Worm (Caenorhabditis elegans): ENCODE measurements around the gene F09B12.3.

DNA sequence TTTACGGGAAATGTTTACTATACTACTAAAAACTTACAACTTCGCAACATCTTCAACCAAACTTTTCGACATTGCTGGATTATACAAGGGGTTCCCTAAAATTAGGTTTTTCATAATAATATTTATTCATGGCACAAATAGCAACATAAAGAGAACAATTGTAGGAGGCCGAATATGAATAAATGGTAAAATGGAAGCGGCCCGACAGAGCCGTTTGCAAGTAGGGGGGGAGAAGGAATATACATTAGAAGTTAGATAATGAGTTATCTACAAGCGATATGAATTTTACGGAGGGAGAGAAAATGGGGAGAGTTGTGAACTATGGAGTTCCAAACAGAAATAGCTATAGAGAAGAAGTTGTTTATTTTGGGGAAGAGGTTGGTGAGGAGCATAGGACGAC is 37.5 kb downstream of the F09B12.3 start, which contains the start of gene fbxa-96:
- TF ChIP-seq Y79H2A.3 (GFP tag; conservative IDR thresholded peaks at IDR 0.05) = no peak
- no peak for TF ChIP-seq egl-18 (GFP tag; IDR thresholded peaks at IDR 0.05)
